Fruit fly (Drosophila melanogaster) whole organism, prepupa: ENCODE data around the gene sunn.

ENCODE experiments used
- Blimp-1 ChIP-seq: fragments of 200-800 bp; sonication (Bioruptor generic); optimal IDR thresholded peaks from 3 replicates; lab custom pipeline; 2017; ENCODE audit warnings: missing biosample characterization, missing genetic modification characterization, mild to moderate bottlenecking, moderate library complexity, missing genetic modification reagents
- CG10631 ChIP-seq: fragments of 200-800 bp; sonication (Bioruptor generic); optimal IDR thresholded peaks from 2 replicates; lab custom pipeline; 2016; ENCODE audit warnings: missing biosample characterization, missing genetic modification characterization
- CG10669 ChIP-seq: fragments of 200-800 bp; sonication (Bioruptor generic); optimal IDR thresholded peaks from 3 replicates; lab custom pipeline; 2018; ENCODE audit warnings: missing biosample characterization, mild to moderate bottlenecking, missing genetic modification characterization, moderate library complexity
- CG11294 ChIP-seq: fragments of 200-800 bp; sonication (Bioruptor generic); IDR thresholded peaks from 2 replicates; pipeline ENCODE4 v1.3.6; 2022; ENCODE audit warnings: missing biosample characterization, missing genetic modification characterization
- CG11762 ChIP-seq: fragments of 200-800 bp; sonication (Bioruptor generic); optimal IDR thresholded peaks from 3 replicates; lab custom pipeline; 2016; ENCODE audit warnings: missing biosample characterization, missing genetic modification characterization; ENCODE audit not compliant: insufficient read depth
- CG11902 ChIP-seq: fragments of 200-800 bp; sonication (Bioruptor generic); optimal IDR thresholded peaks from 3 replicates; lab custom pipeline; 2016; ENCODE audit warnings: missing biosample characterization, missing genetic modification characterization
- CG15336 ChIP-seq: fragments of 200-800 bp; sonication (Bioruptor generic); IDR thresholded peaks from 2 replicates; pipeline ENCODE4 v1.3.6; 2022; ENCODE audit warnings: missing biosample characterization, missing genetic modification characterization
- CG1621 ChIP-seq: fragments of 200-800 bp; sonication (Bioruptor generic); optimal IDR thresholded peaks from 3 replicates; lab custom pipeline; 2018; ENCODE audit warnings: missing biosample characterization, mild to moderate bottlenecking, missing genetic modification characterization
- CG16779 ChIP-seq: fragments of 200-800 bp; sonication (Bioruptor generic); optimal IDR thresholded peaks from 3 replicates; lab custom pipeline; 2017; ENCODE audit warnings: missing biosample characterization, mild to moderate bottlenecking, missing genetic modification characterization
- CG3032 ChIP-seq: fragments of 200-800 bp; optimal IDR thresholded peaks from 2 replicates; lab custom pipeline; 2019; ENCODE audit warnings: missing biosample characterization, mild to moderate bottlenecking, missing genetic modification characterization, moderate library complexity
- CG31627 ChIP-seq: fragments of 200-800 bp; sonication (Bioruptor generic); optimal IDR thresholded peaks from 3 replicates; lab custom pipeline; 2016; ENCODE audit warnings: missing biosample characterization, missing genetic modification characterization
- CG32006 ChIP-seq: fragments of 200-800 bp; sonication (Bioruptor generic); optimal IDR thresholded peaks from 3 replicates; lab custom pipeline; 2017; ENCODE audit warnings: missing biosample characterization, mild to moderate bottlenecking, missing genetic modification characterization
- CG34406 ChIP-seq: fragments of 200-800 bp; sonication (Bioruptor generic); optimal IDR thresholded peaks from 3 replicates; lab custom pipeline; 2016; ENCODE audit warnings: missing biosample characterization, missing genetic modification characterization
- CG3919 ChIP-seq: fragments of 200-800 bp; sonication (Bioruptor generic); optimal IDR thresholded peaks from 3 replicates; lab custom pipeline; 2016; ENCODE audit warnings: missing biosample characterization, missing genetic modification characterization
- CG4318 ChIP-seq: fragments of 200-800 bp; sonication (Bioruptor generic); optimal IDR thresholded peaks from 3 replicates; lab custom pipeline; 2017; ENCODE audit warnings: missing biosample characterization, mild to moderate bottlenecking, missing genetic modification characterization
- CG6163 ChIP-seq: fragments of 200-800 bp; sonication (Bioruptor generic); IDR thresholded peaks from 3 replicates; pipeline ENCODE4 v1.3.6; 2022; ENCODE audit warnings: missing biosample characterization, missing genetic modification characterization
- CG6276 ChIP-seq: fragments of 200-800 bp; sonication (Bioruptor generic); optimal IDR thresholded peaks from 2 replicates; lab custom pipeline; 2017; ENCODE audit warnings: missing biosample characterization, mild to moderate bottlenecking, missing genetic modification characterization
- CG6792 ChIP-seq: fragments of 200-800 bp; sonication (Bioruptor generic); optimal IDR thresholded peaks from 3 replicates; lab custom pipeline; 2016; ENCODE audit warnings: missing biosample characterization, missing genetic modification characterization
- CG6808 ChIP-seq: fragments of 200-800 bp; sonication (Bioruptor generic); optimal IDR thresholded peaks from 3 replicates; lab custom pipeline; 2017; ENCODE audit warnings: missing biosample characterization, missing genetic modification characterization, mild to moderate bottlenecking, moderate library complexity, missing genetic modification reagents
- CG8119 ChIP-seq: fragments of 200-800 bp; sonication (Bioruptor generic); IDR thresholded peaks from 3 replicates; pipeline ENCODE4 v1.3.6; 2022; ENCODE audit warnings: missing biosample characterization, missing genetic modification characterization
- CG8319 ChIP-seq: fragments of 200-800 bp; sonication (Bioruptor generic); optimal IDR thresholded peaks from 3 replicates; lab custom pipeline; 2016; ENCODE audit warnings: missing biosample characterization, missing genetic modification characterization
- CG8632 ChIP-seq: fragments of 200-800 bp; sonication (Bioruptor generic); optimal IDR thresholded peaks from 3 replicates; lab custom pipeline; 2016; ENCODE audit warnings: missing biosample characterization, missing genetic modification characterization
- Eip78C ChIP-seq: fragments of 200-800 bp; sonication (Bioruptor generic); peaks from one replicate; lab custom pipeline; 2016; ENCODE audit warnings: missing biosample characterization, missing genetic modification characterization
- Ets21C ChIP-seq: fragments of 200-800 bp; sonication (Bioruptor generic); optimal IDR thresholded peaks from 3 replicates; lab custom pipeline; 2016; ENCODE audit warnings: missing biosample characterization, missing genetic modification characterization
- Gug ChIP-seq: fragments of 200-800 bp; sonication (Bioruptor generic); IDR thresholded peaks from 2 replicates; pipeline ENCODE4 v1.3.6; 2022; ENCODE audit warnings: missing biosample characterization, missing genetic modification characterization
- Hr38 ChIP-seq: sonication (Bioruptor generic); optimal IDR thresholded peaks from 2 replicates; lab custom pipeline; 2016; ENCODE audit warnings: missing biosample characterization, missing genetic modification characterization
- Hr39 ChIP-seq: fragments of 200-800 bp; sonication (Bioruptor generic); optimal IDR thresholded peaks from 2 replicates; lab custom pipeline; 2016; ENCODE audit warnings: missing biosample characterization, missing genetic modification characterization
- Hr4 ChIP-seq: fragments of 200-800 bp; sonication (Bioruptor generic); optimal IDR thresholded peaks from 3 replicates; lab custom pipeline; 2016; ENCODE audit warnings: missing biosample characterization, missing genetic modification characterization
- Lpt ChIP-seq: fragments of 200-800 bp; sonication (Bioruptor generic); optimal IDR thresholded peaks from 3 replicates; lab custom pipeline; 2016; ENCODE audit warnings: missing biosample characterization, missing genetic modification characterization
- Met ChIP-seq: fragments of 200-800 bp; sonication (Bioruptor generic); optimal IDR thresholded peaks from 3 replicates; lab custom pipeline; 2016; ENCODE audit warnings: missing biosample characterization, missing genetic modification characterization
- OdsH ChIP-seq: fragments of 200-800 bp; sonication (Bioruptor generic); optimal IDR thresholded peaks from 3 replicates; lab custom pipeline; 2016; ENCODE audit warnings: missing biosample characterization, missing genetic modification characterization
- Smox ChIP-seq: fragments of 200-800 bp; sonication (Bioruptor generic); optimal IDR thresholded peaks from 3 replicates; lab custom pipeline; 2016; ENCODE audit warnings: missing biosample characterization, missing genetic modification characterization
- Sox102F ChIP-seq: fragments of 200-800 bp; sonication (Bioruptor generic); optimal IDR thresholded peaks from 2 replicates; lab custom pipeline; 2016; ENCODE audit warnings: missing biosample characterization, mild to moderate bottlenecking, missing genetic modification characterization
- Sox14 ChIP-seq: fragments of 200-800 bp; sonication (Bioruptor generic); optimal IDR thresholded peaks from 3 replicates; lab custom pipeline; 2016; ENCODE audit warnings: missing biosample characterization, missing genetic modification characterization
- Sox15 ChIP-seq: fragments of 200-800 bp; sonication (Bioruptor generic); optimal IDR thresholded peaks from 3 replicates; lab custom pipeline; 2016; ENCODE audit warnings: missing biosample characterization, missing genetic modification characterization
- achi ChIP-seq: fragments of 200-800 bp; sonication (Bioruptor generic); optimal IDR thresholded peaks from 3 replicates; lab custom pipeline; 2016; ENCODE audit warnings: missing biosample characterization, missing genetic modification characterization
- acj6 ChIP-seq: fragments of 200-800 bp; sonication (Bioruptor generic); optimal IDR thresholded peaks from 3 replicates; lab custom pipeline; 2016; ENCODE audit warnings: missing biosample characterization, missing genetic modification characterization
- cyc ChIP-seq: fragments of 200-800 bp; sonication (Bioruptor generic); optimal IDR thresholded peaks from 3 replicates; lab custom pipeline; 2016; ENCODE audit warnings: missing biosample characterization, missing genetic modification characterization
- dsx ChIP-seq: fragments of 200-800 bp; optimal IDR thresholded peaks from 3 replicates; lab custom pipeline; 2019; ENCODE audit warnings: missing biosample characterization, mild to moderate bottlenecking, missing genetic modification characterization, moderate library complexity; ENCODE audit not compliant: poor library complexity, severe bottlenecking
- eg ChIP-seq: fragments of 200-800 bp; sonication (Bioruptor generic); IDR thresholded peaks from 3 replicates; pipeline ENCODE4 v1.3.6; 2022; ENCODE audit warnings: missing biosample characterization, missing genetic modification characterization
- esn ChIP-seq: fragments of 200-800 bp; sonication (Bioruptor generic); optimal IDR thresholded peaks from 2 replicates; lab custom pipeline; 2016; ENCODE audit warnings: missing biosample characterization, mild to moderate bottlenecking, missing genetic modification characterization, moderate library complexity
- fd59A ChIP-seq: fragments of 200-800 bp; sonication (Bioruptor generic); optimal IDR thresholded peaks from 2 replicates; lab custom pipeline; 2017; ENCODE audit warnings: missing biosample characterization, mild to moderate bottlenecking, missing genetic modification characterization, missing genetic modification reagents
- fd85E ChIP-seq: fragments of 200-800 bp; sonication (Bioruptor generic); optimal IDR thresholded peaks from 3 replicates; lab custom pipeline; 2016; ENCODE audit warnings: missing biosample characterization, missing genetic modification characterization
- fkh ChIP-seq: fragments of 200-800 bp; sonication (Bioruptor generic); optimal IDR thresholded peaks from 3 replicates; lab custom pipeline; 2017; ENCODE audit warnings: missing biosample characterization, mild to moderate bottlenecking, missing genetic modification characterization, moderate library complexity
- lz ChIP-seq: fragments of 200-800 bp; sonication (Bioruptor generic); optimal IDR thresholded peaks from 3 replicates; lab custom pipeline; 2016; ENCODE audit warnings: missing biosample characterization, missing genetic modification characterization
- net ChIP-seq: fragments of 200-800 bp; sonication (Bioruptor generic); optimal IDR thresholded peaks from 3 replicates; lab custom pipeline; 2016; ENCODE audit warnings: missing biosample characterization, missing genetic modification characterization
- pdm3 ChIP-seq: fragments of 200-800 bp; sonication (Bioruptor generic); optimal IDR thresholded peaks from 3 replicates; lab custom pipeline; 2016; ENCODE audit warnings: missing biosample characterization, missing genetic modification characterization
- salr ChIP-seq, 2 experiments: fragments of 200-800 bp; sonication (Bioruptor generic); optimal IDR thresholded peaks; 3 replicates each; lab custom pipeline; 2016 to 2018; ENCODE audit warnings: missing biosample characterization in 2 of 2, missing genetic modification characterization in 2 of 2, mild to moderate bottlenecking in 1 of 2
- spab ChIP-seq: fragments of 200-800 bp; sonication (Bioruptor generic); optimal IDR thresholded peaks from 2 replicates; lab custom pipeline; 2017; ENCODE audit warnings: missing biosample characterization, mild to moderate bottlenecking, missing genetic modification characterization, missing genetic modification reagents
- ss ChIP-seq, 2 experiments: fragments of 200-800 bp; sonication (Bioruptor generic); optimal IDR thresholded peaks; 2 replicates in 1 of 2; 3 replicates in 1 of 2; lab custom pipeline; 2017 to 2018; ENCODE audit warnings: mild to moderate bottlenecking in 2 of 2, missing biosample characterization in 2 of 2, missing genetic modification characterization in 2 of 2, moderate library complexity in 1 of 2

sunn gene

dm6 chr3L:11696294-11697116 is 31.6 kb upstream of the sunn start, which contains the start of gene Dph1:
Dph1 (minus strand) TSS chr3L:11696963.
- TF ChIP-seq dsx = peak; percentile 96
- peak; percentile 92 for TF ChIP-seq Hr4 (GFP tag; lab: Kevin White, UChicago)
- peak; percentile 88 for TF ChIP-seq CG6808 (GFP tag; lab: Kevin White, UChicago)
- TF ChIP-seq CG16779 = peak; percentile 90
- peak; percentile 93 for TF ChIP-seq CG8119 (GFP tag; lab: Robert Waterston, UW)
- TF ChIP-seq CG34406 (GFP tag; lab: Kevin White, UChicago) = peak; percentile 84
- TF ChIP-seq CG6163 (GFP tag; lab: Robert Waterston, UW) = peak; percentile 96
- TF ChIP-seq spab (GFP tag; lab: Kevin White, UChicago) = peak; percentile 83
- peak; percentile 90 for TF ChIP-seq CG31627 (GFP tag; lab: Kevin White, UChicago)
- TF ChIP-seq Sox14 (GFP tag; lab: Kevin White, UChicago) = peak; percentile 93
- TF ChIP-seq acj6 = peak; percentile 90
- peak; percentile 85 for TF ChIP-seq Sox15 (GFP tag; lab: Kevin White, UChicago)
- TF ChIP-seq CG6276 = peak; percentile 95
- TF ChIP-seq CG11762 (GFP tag; lab: Kevin White, UChicago) = peak; percentile 91
- no peak for TF ChIP-seq Hr38 (GFP tag; lab: Kevin White, UChicago)
- peak; percentile 83 for TF ChIP-seq Ets21C (GFP tag; lab: Kevin White, UChicago)
- TF ChIP-seq CG15336 (GFP tag; lab: Robert Waterston, UW) = peak; percentile 95
- TF ChIP-seq net (GFP tag; lab: Kevin White, UChicago) = peak; percentile 94
- TF ChIP-seq ss (GFP tag; optimal IDR thresholded peaks at IDR 0.05; lab: Kevin White, UChicago) = peak; percentile 94 to 96
- TF ChIP-seq Met (GFP tag; lab: Kevin White, UChicago) = peak; percentile 94
- peak; percentile 89 for TF ChIP-seq Hr39 (GFP tag; lab: Kevin White, UChicago)
- TF ChIP-seq CG8319 = peak; percentile 65
- TF ChIP-seq pdm3 (GFP tag; lab: Kevin White, UChicago) = peak; percentile 91
- TF ChIP-seq CG11902 (GFP tag; lab: Kevin White, UChicago) = peak; percentile 86
- peak; percentile 92 for TF ChIP-seq CG6792 (GFP tag; lab: Kevin White, UChicago)
- peak; percentile 93 for TF ChIP-seq CG1621 (tag; lab: Kevin White, UChicago)
- TF ChIP-seq CG11294 (GFP tag; lab: Robert Waterston, UW) = peak; percentile 79; the same call in 1 of the 2 replicates
- TF ChIP-seq achi (GFP tag; lab: Kevin White, UChicago) = peak; percentile 90
- peak; percentile 86 for TF ChIP-seq cyc
- peak; percentile 87 for TF ChIP-seq CG3032
- peak; percentile 88 for TF ChIP-seq CG8632 (GFP tag; lab: Kevin White, UChicago)
- TF ChIP-seq fd59A (GFP tag; lab: Kevin White, UChicago) = peak; percentile 81
- peak; percentile 92 for TF ChIP-seq Sox102F (GFP tag; lab: Kevin White, UChicago)
- peak; percentile 94 for TF ChIP-seq CG32006 (GFP tag; lab: Kevin White, UChicago)
- peak; percentile 93 for TF ChIP-seq CG3919 (GFP tag; lab: Kevin White, UChicago)
- peak; percentile 90 for TF ChIP-seq Gug (GFP tag; lab: Robert Waterston, UW)
- peak; percentile 85 for TF ChIP-seq CG10631 (GFP tag; lab: Kevin White, UChicago)
- TF ChIP-seq Smox (GFP tag; lab: Kevin White, UChicago) = peak; percentile 90
- TF ChIP-seq fd85E (GFP tag; lab: Kevin White, UChicago) = peak; percentile 88
- TF ChIP-seq esn = peak; percentile 94
- peak; percentile 92 for TF ChIP-seq CG10669 (GFP tag; lab: Kevin White, UChicago)
- peak; percentile 92 for TF ChIP-seq OdsH (GFP tag; lab: Kevin White, UChicago)
- TF ChIP-seq fkh = peak; percentile 90
- peak; percentile 92 for TF ChIP-seq lz (GFP tag; lab: Kevin White, UChicago)
- peak; percentile 90 for TF ChIP-seq Lpt (GFP tag; lab: Kevin White, UChicago)
- peak; percentile 86 to 87 for TF ChIP-seq salr (GFP tag; optimal IDR thresholded peaks at IDR 0.05; lab: Kevin White, UChicago)
- TF ChIP-seq Blimp-1 = peak; percentile 65
- TF ChIP-seq eg = peak; percentile 97
- TF ChIP-seq Eip78C (GFP tag; lab: Kevin White, UChicago) = peak; percentile 100
- TF ChIP-seq CG4318 = peak; percentile 89
